Worm (Caenorhabditis elegans) whole organism, late embryonic: ENCODE results near the gene ergi-3.

Experiments used
- ceh-18 ChIP-seq: sonication (generic microtip); optimal IDR thresholded peaks from 2 replicates; lab custom pipeline; 2016; ENCODE audit warnings: missing genetic modification characterization, missing compliant biosample characterization
- elt-2 ChIP-seq: sonication (generic microtip); optimal IDR thresholded peaks from 2 replicates; lab custom pipeline; 2016; ENCODE audit warnings: missing genetic modification reagents, missing genetic modification characterization, missing compliant biosample characterization
- odd-2 ChIP-seq: sonication (generic microtip); optimal IDR thresholded peaks from 2 replicates; lab custom pipeline; 2017; ENCODE audit warnings: antibody characterized with exemption, mild to moderate bottlenecking, missing genetic modification characterization, missing compliant biosample characterization
- pat-9 ChIP-seq: fragments of 200-800 bp; sonication (Bioruptor generic); optimal IDR thresholded peaks from 2 replicates; lab custom pipeline; 2018; ENCODE audit warnings: mild to moderate bottlenecking, missing genetic modification characterization, moderate library complexity, missing compliant biosample characterization

- TF ChIP-seq pat-9 (tag; lab: Kevin White, UChicago) (no peak), odd-2 (no peak), ceh-18 (tag; lab: Kevin White, UChicago) (no peak), elt-2 (tag; lab: Kevin White, UChicago) (no peak)
These were observed 13.8 kb upstream of the ergi-3 start, which contains the start of gene K09E9.4 for ce11 chrX:15630340-15630739.
